Worm (Caenorhabditis elegans) whole organism, L1 larva: Measurements from ENCODE around the gene C01G5.5.

ENCODE experiments used
- aha-1 ChIP-seq: fragments of 150-350 bp; optimal IDR thresholded peaks from 2 replicates; lab custom pipeline; 2014; ENCODE audit warnings: missing biosample characterization, missing genetic modification characterization
- aly-2 ChIP-seq: fragments of 150-350 bp; optimal IDR thresholded peaks from 2 replicates; lab custom pipeline; 2014; ENCODE audit warnings: missing biosample characterization, missing genetic modification characterization
- ceh-63 ChIP-seq: fragments of 200-800 bp; sonication (Bioruptor generic); optimal IDR thresholded peaks from 2 replicates; lab custom pipeline; 2018; ENCODE audit warnings: mild to moderate bottlenecking, missing genetic modification characterization, missing compliant biosample characterization
- ceh-8 ChIP-seq: fragments of 200-800 bp; sonication (Bioruptor generic); optimal IDR thresholded peaks from 2 replicates; lab custom pipeline; 2018; ENCODE audit warnings: mild to moderate bottlenecking, missing genetic modification characterization, moderate library complexity, missing compliant biosample characterization
- ceh-82 ChIP-seq, 3 experiments: fragments of 150-350 bp in 1 of 3; sonication (generic microtip) in 2 of 3; optimal IDR thresholded peaks; 2 replicates each; lab custom pipeline; 2014 to 2017; ENCODE audit warnings: missing biosample characterization in 3 of 3, missing genetic modification characterization in 3 of 3
- ceh-88 ChIP-seq: fragments of 200-800 bp; sonication (Bioruptor generic); IDR thresholded peaks from 2 replicates; pipeline ENCODE4 v1.3.6; 2022; ENCODE audit warnings: missing genetic modification characterization, missing compliant biosample characterization
- ceh-90 ChIP-seq: sonication (generic microtip); optimal IDR thresholded peaks from 2 replicates; lab custom pipeline; 2016; ENCODE audit warnings: missing genetic modification characterization, missing compliant biosample characterization
- ces-1 ChIP-seq: fragments of 150-350 bp; optimal IDR thresholded peaks from 2 replicates; lab custom pipeline; 2014; ENCODE audit warnings: missing biosample characterization, missing genetic modification reagents, missing genetic modification characterization
- dpl-1 ChIP-seq, 3 experiments: fragments of 150-350 bp in 2 of 3; sonication (generic microtip) in 1 of 3; optimal IDR thresholded peaks; 2 replicates each; lab custom pipeline; 2014 to 2017; ENCODE audit warnings: missing biosample characterization in 3 of 3, missing genetic modification characterization in 3 of 3, missing genetic modification reagents in 3 of 3
- dsc-1 ChIP-seq: sonication (generic microtip); optimal IDR thresholded peaks from 2 replicates; lab custom pipeline; 2016; ENCODE audit warnings: mild to moderate bottlenecking, missing genetic modification characterization, missing compliant biosample characterization
- efl-1 ChIP-seq, 4 experiments: fragments of 150-350 bp; optimal IDR thresholded peaks in 3 of 4; peaks in 1 of 4; 1 replicate in 1 of 4; 2 replicates in 3 of 4; lab custom pipeline; 2014; ENCODE audit warnings: missing biosample characterization in 2 of 4, missing genetic modification characterization in 2 of 4, missing genetic modification reagents in 2 of 4
- egl-13 ChIP-seq: sonication (generic microtip); optimal IDR thresholded peaks from 2 replicates; lab custom pipeline; 2016; ENCODE audit warnings: missing genotype, missing genetic modification reagents, missing genetic modification characterization, missing compliant biosample characterization
- egl-27 ChIP-seq, 2 experiments: fragments of 150-350 bp in 1 of 2; sonication (generic microtip); optimal IDR thresholded peaks; 3 replicates each; lab custom pipeline; 2017 to 2018; ENCODE audit warnings: missing biosample characterization in 2 of 2, missing genetic modification characterization in 2 of 2, missing genetic modification reagents in 2 of 2
- elt-2 ChIP-seq: sonication (generic microtip); optimal IDR thresholded peaks from 2 replicates; lab custom pipeline; 2016; ENCODE audit warnings: missing genetic modification characterization, mild to moderate bottlenecking, inconsistent platforms, missing compliant biosample characterization, missing genetic modification reagents
- elt-3 ChIP-seq, 6 experiments: fragments of 150-350 bp in 1 of 6; sonication (generic microtip); optimal IDR thresholded peaks; 2 replicates each; lab custom pipeline; 2017 to 2018; ENCODE audit warnings: missing biosample characterization in 6 of 6, missing genetic modification characterization in 6 of 6, inconsistent platforms in 1 of 6
- fkh-10 ChIP-seq: sonication (generic microtip); optimal IDR thresholded peaks from 2 replicates; lab custom pipeline; 2017; ENCODE audit warnings: missing biosample characterization, missing genetic modification reagents, missing genetic modification characterization
- fkh-4 ChIP-seq: sonication (generic microtip); optimal IDR thresholded peaks from 2 replicates; lab custom pipeline; 2016; ENCODE audit warnings: missing compliant biosample characterization, missing genetic modification characterization, borderline replicate concordance
- fkh-8 ChIP-seq: sonication (generic microtip); optimal IDR thresholded peaks from 2 replicates; lab custom pipeline; 2016; ENCODE audit warnings: mild to moderate bottlenecking, missing genetic modification characterization, missing compliant biosample characterization
- fos-1 ChIP-seq: fragments of 150-350 bp; optimal IDR thresholded peaks from 2 replicates; lab custom pipeline; 2014; ENCODE audit warnings: missing biosample characterization, missing genetic modification characterization
- irx-1 ChIP-seq: sonication (generic microtip); optimal IDR thresholded peaks from 2 replicates; lab custom pipeline; 2016; ENCODE audit warnings: missing genetic modification characterization, missing compliant biosample characterization
- jun-1 ChIP-seq: fragments of 150-350 bp; optimal IDR thresholded peaks from 2 replicates; lab custom pipeline; 2014; ENCODE audit warnings: missing biosample characterization, missing genetic modification reagents, missing genetic modification characterization
- lin-13 ChIP-seq: fragments of 150-350 bp; optimal IDR thresholded peaks from 2 replicates; lab custom pipeline; 2014; ENCODE audit warnings: missing biosample characterization, missing genetic modification reagents, missing genetic modification characterization
- lin-35 ChIP-seq, 2 experiments: fragments of 150-350 bp; optimal IDR thresholded peaks; 2 replicates each; lab custom pipeline; 2014; ENCODE audit warnings: missing biosample characterization in 2 of 2, missing genetic modification characterization in 2 of 2, missing genetic modification reagents in 2 of 2
- mab-9 ChIP-seq: fragments of 200-800 bp; sonication (Bioruptor generic); IDR thresholded peaks from 2 replicates; pipeline ENCODE4 v1.3.6; 2022; ENCODE audit warnings: missing genetic modification reagents, missing genetic modification characterization, missing compliant biosample characterization
- mef-2 ChIP-seq: fragments of 150-350 bp; optimal IDR thresholded peaks from 2 replicates; lab custom pipeline; 2014; ENCODE audit warnings: missing biosample characterization, missing genetic modification characterization
- mep-1 ChIP-seq: fragments of 150-350 bp; optimal IDR thresholded peaks from 2 replicates; lab custom pipeline; 2014; ENCODE audit warnings: missing biosample characterization, missing genetic modification characterization
- nhr-12 ChIP-seq: sonication (generic microtip); optimal IDR thresholded peaks from 2 replicates; lab custom pipeline; 2017; ENCODE audit warnings: missing biosample characterization, missing genetic modification characterization
- nhr-19 ChIP-seq: fragments of 200-800 bp; sonication (Bioruptor generic); conservative IDR thresholded peaks from 2 replicates; pipeline ENCODE4 v1.3.6; 2022; ENCODE audit warnings: missing genetic modification characterization, missing compliant biosample characterization
- nhr-20 ChIP-seq: sonication (generic microtip); optimal IDR thresholded peaks from 2 replicates; lab custom pipeline; 2016; ENCODE audit warnings: mild to moderate bottlenecking, missing genetic modification characterization, missing compliant biosample characterization
- nhr-28 ChIP-seq: fragments of 150-350 bp; optimal IDR thresholded peaks from 2 replicates; lab custom pipeline; 2014; ENCODE audit warnings: missing biosample characterization, missing genetic modification characterization
- nhr-84 ChIP-seq: sonication (generic microtip); optimal IDR thresholded peaks from 2 replicates; lab custom pipeline; 2017; ENCODE audit warnings: missing biosample characterization, missing genetic modification characterization
- pag-3 ChIP-seq: sonication (generic microtip); optimal IDR thresholded peaks from 2 replicates; lab custom pipeline; 2017; ENCODE audit warnings: missing genetic modification characterization, mild to moderate bottlenecking, missing compliant biosample characterization, antibody characterized with exemption, borderline replicate concordance; ENCODE audit not compliant: insufficient read depth
- pax-3 ChIP-seq: fragments of 200-800 bp; sonication (Bioruptor generic); optimal IDR thresholded peaks from 2 replicates; lab custom pipeline; 2018; ENCODE audit warnings: mild to moderate bottlenecking, missing genetic modification characterization, moderate library complexity, missing compliant biosample characterization
- skn-1 ChIP-seq: fragments of 150-350 bp; optimal IDR thresholded peaks from 2 replicates; lab custom pipeline; 2014; ENCODE audit warnings: missing biosample characterization, missing genetic modification characterization
- snpc-4 ChIP-seq: fragments of 150-350 bp; optimal IDR thresholded peaks from 2 replicates; lab custom pipeline; 2014; ENCODE audit warnings: missing biosample characterization, missing genetic modification characterization
- snu-23 ChIP-seq: sonication (generic microtip); optimal IDR thresholded peaks from 2 replicates; lab custom pipeline; 2016; ENCODE audit warnings: missing genetic modification characterization, missing compliant biosample characterization
- sox-4 ChIP-seq: sonication (generic microtip); optimal IDR thresholded peaks from 2 replicates; lab custom pipeline; 2016; ENCODE audit warnings: missing genetic modification characterization, missing compliant biosample characterization
- sup-37 ChIP-seq: fragments of 200-800 bp; sonication (Bioruptor generic); optimal IDR thresholded peaks from 2 replicates; lab custom pipeline; 2018; ENCODE audit warnings: mild to moderate bottlenecking, missing genetic modification characterization, missing compliant biosample characterization
- swsn-7 ChIP-seq: sonication (generic microtip); optimal IDR thresholded peaks from 2 replicates; lab custom pipeline; 2016; ENCODE audit warnings: missing genetic modification characterization, missing compliant biosample characterization
- unc-130 ChIP-seq: fragments of 150-350 bp; optimal IDR thresholded peaks from 2 replicates; lab custom pipeline; 2017; ENCODE audit warnings: missing biosample characterization, missing genetic modification characterization, inconsistent platforms
- unc-98 ChIP-seq: fragments of 200-800 bp; sonication (Bioruptor generic); IDR thresholded peaks from 2 replicates; pipeline ENCODE4 v1.3.6; 2022; ENCODE audit warnings: missing genetic modification characterization, missing compliant biosample characterization
- vab-15 ChIP-seq: sonication (generic microtip); optimal IDR thresholded peaks from 2 replicates; lab custom pipeline; 2017; ENCODE audit warnings: missing genotype, mild to moderate bottlenecking, missing genetic modification characterization, missing compliant biosample characterization

C01G5.5 gene

DNA sequence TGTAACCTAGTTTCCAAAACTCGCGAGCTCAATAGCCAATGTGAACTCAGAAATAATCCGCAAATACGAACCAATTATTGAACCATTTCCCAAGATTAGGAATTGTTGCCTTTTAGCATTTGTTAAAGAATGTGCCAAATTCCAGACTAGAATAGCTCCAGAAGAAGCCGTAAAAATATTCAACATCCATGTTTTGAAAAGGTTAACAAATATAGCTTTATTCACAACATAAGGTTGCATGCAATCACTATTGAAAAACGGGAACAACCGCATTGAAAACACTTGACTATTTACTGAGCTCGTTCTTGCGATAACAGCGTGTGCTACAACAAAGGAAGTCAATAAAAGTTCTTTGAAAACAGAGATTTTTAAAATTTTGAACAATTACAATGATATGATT is 2.1 kb downstream of the C01G5.5 start:
- TF ChIP-seq nhr-28 (tag; lab: Kevin White, UChicago) = no peak
- TF ChIP-seq ceh-90 = no peak
- no peak for TF ChIP-seq dsc-1 (tag; lab: Kevin White, UChicago)
- no peak for TF ChIP-seq sup-37 (GFP tag; lab: Kevin White, UChicago)
- no peak for TF ChIP-seq lin-13

DNA sequence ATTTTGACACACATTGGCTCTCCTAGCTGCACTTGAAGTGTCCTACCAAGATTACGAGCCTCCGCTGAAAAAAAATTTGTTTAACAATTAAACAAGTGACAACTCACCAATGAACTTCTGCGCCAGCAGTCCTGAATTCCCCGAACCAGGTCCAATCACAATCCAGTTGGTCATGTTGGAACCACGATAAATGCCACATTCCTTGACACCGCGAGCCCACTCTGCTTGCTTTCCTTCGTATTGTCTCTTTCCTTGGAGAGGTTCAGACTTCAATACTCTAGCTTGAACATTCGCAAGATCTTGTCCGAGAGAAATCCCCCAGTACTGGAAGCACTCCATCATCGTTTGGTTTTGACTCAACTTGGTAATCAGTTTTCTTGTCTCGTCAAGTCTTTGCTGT is 3.8 kb downstream of the C01G5.5 start:
- TF ChIP-seq nhr-20 (tag; lab: Kevin White, UChicago) (no peak), swsn-7 (tag; lab: Kevin White, UChicago) (no peak), nhr-12 (tag; lab: Kevin White, UChicago) (no peak)

ce11 chrIV:6529832-6530231 is 5.4 kb downstream of the C01G5.5 start:
- TF ChIP-seq fkh-8 (tag; lab: Kevin White, UChicago) (no peak), mab-9 (GFP tag; lab: Robert Waterston, UW) (no peak), jun-1 (tag; lab: Kevin White, UChicago) (no peak), unc-130 (tag; lab: Kevin White, UChicago) (no peak), fos-1 (tag; lab: Kevin White, UChicago) (no peak), pax-3 (tag; lab: Kevin White, UChicago) (no peak)

ce11 chrIV:6531450-6531849 is 7.0 kb downstream of the C01G5.5 start, which contains the start of gene C01G5.4:
Gene C01G5.4, plus strand, starts transcription at chrIV:6531750.
- TF ChIP-seq elt-3 (tag; optimal IDR thresholded peaks at IDR 0.05; lab: Kevin White, UChicago) (no peak), snu-23 (no peak), lin-35 (GFP tag; optimal IDR thresholded peaks at IDR 0.05; lab: Kevin White, UChicago) (no peak), dpl-1 (GFP tag; optimal IDR thresholded peaks at IDR 0.05; lab: Kevin White, UChicago) (no peak), fkh-10 (no peak), fos-1 (tag; lab: Kevin White, UChicago) (no peak), swsn-7 (tag; lab: Kevin White, UChicago) (no peak), irx-1 (no peak), snpc-4 (no peak), nhr-28 (tag; lab: Kevin White, UChicago) (no peak), elt-2 (no peak), egl-27 (tag; optimal IDR thresholded peaks at IDR 0.05; lab: Kevin White, UChicago) (no peak), aly-2 (tag; lab: Kevin White, UChicago) (no peak), mef-2 (tag; lab: Kevin White, UChicago) (no peak), nhr-19 (GFP tag; lab: Robert Waterston, UW) (no peak)

- TF ChIP-seq efl-1 (optimal IDR thresholded peaks at IDR 0.05; lab: Kevin White, UChicago) = no peak
- TF ChIP-seq efl-1 (GFP tag; optimal IDR thresholded peaks at IDR 0.05 in 1 of 2; lab: Kevin White, UChicago) = peak in 1 of 2 experiments; percentile 77
- no peak for TF ChIP-seq fkh-4 (tag; lab: Kevin White, UChicago)
- no peak for TF ChIP-seq nhr-84 (tag; lab: Kevin White, UChicago)
Measured at ce11 chrIV:6535908-6536307, 11.5 kb downstream of the C01G5.5 start, which contains the start of gene C01G5.3. Gene C01G5.3, plus strand, starts transcription at chrIV:6536208.

ce11 chrIV:6541435-6541834 is 17.0 kb downstream of the C01G5.5 start, which contains the start of gene C01G5.25:
Gene C01G5.25, plus strand, starts transcription at chrIV:6541684.
- TF ChIP-seq aha-1 (tag; lab: Kevin White, UChicago) (no peak), elt-2 (no peak), fkh-8 (tag; lab: Kevin White, UChicago) (peak; percentile 2), ceh-63 (GFP tag; lab: Kevin White, UChicago) (no peak), efl-1 (optimal IDR thresholded peaks at IDR 0.05; lab: Kevin White, UChicago) (no peak), efl-1 (GFP tag; optimal IDR thresholded peaks at IDR 0.05 in 1 of 2; lab: Kevin White, UChicago) (no peak), pag-3 (tag; lab: Kevin White, UChicago) (no peak), vab-15 (tag; lab: Kevin White, UChicago) (no peak), nhr-19 (GFP tag; lab: Robert Waterston, UW) (no peak), ceh-82 (tag; optimal IDR thresholded peaks at IDR 0.05; lab: Kevin White, UChicago) (peak in 1 of 3 experiments; percentile 23), unc-98 (GFP tag; lab: Robert Waterston, UW) (no peak), dpl-1 (GFP tag; optimal IDR thresholded peaks at IDR 0.05; lab: Kevin White, UChicago) (peak in 1 of 3 experiments; percentile 12), skn-1 (tag; lab: Kevin White, UChicago) (no peak), ceh-8 (no peak), ceh-88 (GFP tag; lab: Robert Waterston, UW) (no peak), lin-35 (GFP tag; optimal IDR thresholded peaks at IDR 0.05; lab: Kevin White, UChicago) (no peak), ces-1 (GFP tag; lab: Kevin White, UChicago) (no peak), mep-1 (tag; lab: Kevin White, UChicago) (no peak), sox-4 (tag; lab: Kevin White, UChicago) (no peak), egl-13 (no peak)
